Worm (Caenorhabditis elegans): ENCODE data around the gene unc-3.

DNA sequence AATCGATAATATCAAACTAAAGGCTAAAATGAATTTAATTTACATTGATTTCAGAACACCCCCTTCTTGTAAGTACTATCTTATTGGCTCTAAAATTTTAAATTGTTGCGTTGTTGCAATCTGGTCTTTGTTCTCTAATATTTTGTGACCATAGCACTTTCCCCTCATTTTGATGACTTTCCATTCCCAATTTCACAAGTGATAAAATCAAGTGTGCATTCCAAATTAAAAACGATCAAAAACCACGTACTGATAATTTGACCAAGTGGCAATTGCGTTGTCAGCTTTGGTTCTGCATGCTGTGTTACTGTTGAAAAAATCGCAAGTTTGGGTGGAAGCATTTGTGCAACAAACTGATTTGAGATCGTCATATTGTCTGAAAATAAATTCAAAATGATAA is 3.0 kb upstream of the unc-3 start:
- no peak for TF ChIP-seq B0310.2 (tag; optimal IDR thresholded peaks at IDR 0.05)
- TF ChIP-seq tbx-37 (GFP tag; conservative IDR thresholded peaks at IDR 0.05), result no peak
- no peak for TF ChIP-seq sea-1 (GFP tag; conservative IDR thresholded peaks at IDR 0.05)
- no peak for TF ChIP-seq scrt-1 (GFP tag; IDR thresholded peaks at IDR 0.05)
- no peak for TF ChIP-seq hnd-1 (tag; optimal IDR thresholded peaks at IDR 0.05)

Data from whole organism, early embryonic.